Worm (Caenorhabditis elegans) whole organism, L1 larva: ENCODE results near the gene ppk-3.
A peak's percentile ranks its signal among the peaks of the same experiment; 100 is the strongest.

ENCODE experiments used
- C34B4.2 ChIP-seq: sonication (generic microtip); optimal IDR thresholded peaks from 2 replicates; lab custom pipeline; 2017; ENCODE audit warnings: mild to moderate bottlenecking, missing genetic modification characterization, missing compliant biosample characterization
- F16B12.6 ChIP-seq: fragments of 150-350 bp; optimal IDR thresholded peaks from 2 replicates; lab custom pipeline; 2014; ENCODE audit warnings: missing biosample characterization, missing genetic modification characterization
- alr-1 ChIP-seq: fragments of 200-800 bp; sonication (Bioruptor generic); optimal IDR thresholded peaks from 2 replicates; lab custom pipeline; 2018; ENCODE audit warnings: borderline replicate concordance, mild to moderate bottlenecking, missing genetic modification characterization, missing compliant biosample characterization
- aly-2 ChIP-seq: fragments of 150-350 bp; optimal IDR thresholded peaks from 2 replicates; lab custom pipeline; 2014; ENCODE audit warnings: missing biosample characterization, missing genetic modification characterization
- blmp-1 ChIP-seq: fragments of 150-350 bp; optimal IDR thresholded peaks from 2 replicates; lab custom pipeline; 2014; ENCODE audit warnings: missing biosample characterization, missing genetic modification characterization
- ceh-90 ChIP-seq: sonication (generic microtip); optimal IDR thresholded peaks from 2 replicates; lab custom pipeline; 2016; ENCODE audit warnings: missing genetic modification characterization, missing compliant biosample characterization
- ces-1 ChIP-seq: fragments of 150-350 bp; optimal IDR thresholded peaks from 2 replicates; lab custom pipeline; 2014; ENCODE audit warnings: missing biosample characterization, missing genetic modification reagents, missing genetic modification characterization
- dpl-1 ChIP-seq, 3 experiments: fragments of 150-350 bp in 2 of 3; sonication (generic microtip) in 1 of 3; optimal IDR thresholded peaks; 2 replicates each; lab custom pipeline; 2014 to 2017; ENCODE audit warnings: missing biosample characterization in 3 of 3, missing genetic modification characterization in 3 of 3, missing genetic modification reagents in 3 of 3
- dsc-1 ChIP-seq: sonication (generic microtip); optimal IDR thresholded peaks from 2 replicates; lab custom pipeline; 2016; ENCODE audit warnings: mild to moderate bottlenecking, missing genetic modification characterization, missing compliant biosample characterization
- efl-1 ChIP-seq, 4 experiments: fragments of 150-350 bp; optimal IDR thresholded peaks in 3 of 4; peaks in 1 of 4; 1 replicate in 1 of 4; 2 replicates in 3 of 4; lab custom pipeline; 2014; ENCODE audit warnings: missing biosample characterization in 2 of 4, missing genetic modification characterization in 2 of 4, missing genetic modification reagents in 2 of 4
- efl-3 ChIP-seq: fragments of 200-800 bp; sonication (Bioruptor generic); optimal IDR thresholded peaks from 2 replicates; lab custom pipeline; 2018; ENCODE audit warnings: mild to moderate bottlenecking, missing genetic modification characterization, missing compliant biosample characterization
- elt-2 ChIP-seq: sonication (generic microtip); optimal IDR thresholded peaks from 2 replicates; lab custom pipeline; 2016; ENCODE audit warnings: missing genetic modification characterization, mild to moderate bottlenecking, inconsistent platforms, missing compliant biosample characterization, missing genetic modification reagents
- elt-3 ChIP-seq, 6 experiments: fragments of 150-350 bp in 1 of 6; sonication (generic microtip); optimal IDR thresholded peaks; 2 replicates each; lab custom pipeline; 2017 to 2018; ENCODE audit warnings: missing biosample characterization in 6 of 6, missing genetic modification characterization in 6 of 6, inconsistent platforms in 1 of 6
- fkh-10 ChIP-seq: sonication (generic microtip); optimal IDR thresholded peaks from 2 replicates; lab custom pipeline; 2017; ENCODE audit warnings: missing biosample characterization, missing genetic modification reagents, missing genetic modification characterization
- fkh-8 ChIP-seq: sonication (generic microtip); optimal IDR thresholded peaks from 2 replicates; lab custom pipeline; 2016; ENCODE audit warnings: mild to moderate bottlenecking, missing genetic modification characterization, missing compliant biosample characterization
- irx-1 ChIP-seq: sonication (generic microtip); optimal IDR thresholded peaks from 2 replicates; lab custom pipeline; 2016; ENCODE audit warnings: missing genetic modification characterization, missing compliant biosample characterization
- isw-1 ChIP-seq: fragments of 200-800 bp; sonication (Bioruptor generic); IDR thresholded peaks from 2 replicates; pipeline ENCODE4 v1.3.6; 2022; ENCODE audit warnings: missing genetic modification characterization, missing compliant biosample characterization
- lin-14 ChIP-seq: fragments of 200-800 bp; sonication (Bioruptor generic); optimal IDR thresholded peaks from 2 replicates; lab custom pipeline; 2018; ENCODE audit warnings: mild to moderate bottlenecking, missing genetic modification characterization, moderate library complexity, missing compliant biosample characterization
- lin-35 ChIP-seq, 2 experiments: fragments of 150-350 bp; optimal IDR thresholded peaks; 2 replicates each; lab custom pipeline; 2014; ENCODE audit warnings: missing biosample characterization in 2 of 2, missing genetic modification characterization in 2 of 2, missing genetic modification reagents in 2 of 2
- lin-39 ChIP-seq: fragments of 150-350 bp; optimal IDR thresholded peaks from 2 replicates; lab custom pipeline; 2014; ENCODE audit warnings: missing biosample characterization, missing genetic modification reagents, missing genetic modification characterization
- mab-9 ChIP-seq: fragments of 200-800 bp; sonication (Bioruptor generic); IDR thresholded peaks from 2 replicates; pipeline ENCODE4 v1.3.6; 2022; ENCODE audit warnings: missing genetic modification reagents, missing genetic modification characterization, missing compliant biosample characterization
- mep-1 ChIP-seq: fragments of 150-350 bp; optimal IDR thresholded peaks from 2 replicates; lab custom pipeline; 2014; ENCODE audit warnings: missing biosample characterization, missing genetic modification characterization
- nhr-11 ChIP-seq: fragments of 150-350 bp; optimal IDR thresholded peaks from 2 replicates; lab custom pipeline; 2014; ENCODE audit warnings: missing biosample characterization, missing genetic modification characterization
- nhr-20 ChIP-seq: sonication (generic microtip); optimal IDR thresholded peaks from 2 replicates; lab custom pipeline; 2016; ENCODE audit warnings: mild to moderate bottlenecking, missing genetic modification characterization, missing compliant biosample characterization
- nhr-237 ChIP-seq: fragments of 150-350 bp; optimal IDR thresholded peaks from 2 replicates; lab custom pipeline; 2014; ENCODE audit warnings: missing biosample characterization, missing genetic modification characterization
- nhr-47 ChIP-seq: sonication (generic microtip); optimal IDR thresholded peaks from 2 replicates; lab custom pipeline; 2016; ENCODE audit warnings: mild to moderate bottlenecking, missing genetic modification characterization, moderate library complexity, missing compliant biosample characterization
- nhr-71 ChIP-seq: sonication (generic microtip); optimal IDR thresholded peaks from 2 replicates; lab custom pipeline; 2016; ENCODE audit warnings: mild to moderate bottlenecking, missing genetic modification characterization, moderate library complexity, missing compliant biosample characterization
- nhr-77 ChIP-seq: fragments of 150-350 bp; optimal IDR thresholded peaks from 2 replicates; lab custom pipeline; 2014; ENCODE audit warnings: missing biosample characterization, missing genetic modification characterization
- nhr-84 ChIP-seq: sonication (generic microtip); optimal IDR thresholded peaks from 2 replicates; lab custom pipeline; 2017; ENCODE audit warnings: missing biosample characterization, missing genetic modification characterization
- nhr-85 ChIP-seq: sonication (generic microtip); peaks from one replicate; lab custom pipeline; 2016; ENCODE audit warnings: missing genetic modification characterization, inconsistent platforms, missing compliant biosample characterization
- nhr-90 ChIP-seq: sonication (generic microtip); optimal IDR thresholded peaks from 2 replicates; lab custom pipeline; 2016; ENCODE audit warnings: mild to moderate bottlenecking, missing genetic modification characterization, missing compliant biosample characterization; ENCODE audit not compliant: poor library complexity
- pag-3 ChIP-seq: sonication (generic microtip); optimal IDR thresholded peaks from 2 replicates; lab custom pipeline; 2017; ENCODE audit warnings: missing genetic modification characterization, mild to moderate bottlenecking, missing compliant biosample characterization, antibody characterized with exemption, borderline replicate concordance; ENCODE audit not compliant: insufficient read depth
- pqm-1 ChIP-seq: sonication (generic microtip); optimal IDR thresholded peaks from 3 replicates; lab custom pipeline; 2017; ENCODE audit warnings: missing biosample characterization, missing genetic modification characterization
- rnt-1 ChIP-seq: sonication (generic microtip); optimal IDR thresholded peaks from 2 replicates; lab custom pipeline; 2016; ENCODE audit warnings: mild to moderate bottlenecking, missing genetic modification characterization, moderate library complexity, missing compliant biosample characterization
- skn-1 ChIP-seq: fragments of 150-350 bp; optimal IDR thresholded peaks from 2 replicates; lab custom pipeline; 2014; ENCODE audit warnings: missing biosample characterization, missing genetic modification characterization
- snu-23 ChIP-seq: sonication (generic microtip); optimal IDR thresholded peaks from 2 replicates; lab custom pipeline; 2016; ENCODE audit warnings: missing genetic modification characterization, missing compliant biosample characterization
- sptf-1 ChIP-seq: fragments of 150-350 bp; optimal IDR thresholded peaks from 2 replicates; lab custom pipeline; 2014; ENCODE audit warnings: missing biosample characterization, missing genetic modification characterization
- tbx-2 ChIP-seq: sonication (generic microtip); optimal IDR thresholded peaks from 2 replicates; lab custom pipeline; 2016; ENCODE audit warnings: missing genetic modification characterization, missing compliant biosample characterization
- tlp-1 ChIP-seq: fragments of 150-350 bp; optimal IDR thresholded peaks from 2 replicates; lab custom pipeline; 2014; ENCODE audit warnings: missing biosample characterization, missing genetic modification characterization
- unc-130 ChIP-seq: fragments of 150-350 bp; optimal IDR thresholded peaks from 2 replicates; lab custom pipeline; 2017; ENCODE audit warnings: missing biosample characterization, missing genetic modification characterization, inconsistent platforms
- unc-98 ChIP-seq: fragments of 200-800 bp; sonication (Bioruptor generic); IDR thresholded peaks from 2 replicates; pipeline ENCODE4 v1.3.6; 2022; ENCODE audit warnings: missing genetic modification characterization, missing compliant biosample characterization
- vab-15 ChIP-seq: sonication (generic microtip); optimal IDR thresholded peaks from 2 replicates; lab custom pipeline; 2017; ENCODE audit warnings: missing genotype, mild to moderate bottlenecking, missing genetic modification characterization, missing compliant biosample characterization
- xbp-1 ChIP-seq: sonication (generic microtip); optimal IDR thresholded peaks from 2 replicates; lab custom pipeline; 2016; ENCODE audit warnings: missing genetic modification characterization, missing compliant biosample characterization

The ppk-3 gene

DNA sequence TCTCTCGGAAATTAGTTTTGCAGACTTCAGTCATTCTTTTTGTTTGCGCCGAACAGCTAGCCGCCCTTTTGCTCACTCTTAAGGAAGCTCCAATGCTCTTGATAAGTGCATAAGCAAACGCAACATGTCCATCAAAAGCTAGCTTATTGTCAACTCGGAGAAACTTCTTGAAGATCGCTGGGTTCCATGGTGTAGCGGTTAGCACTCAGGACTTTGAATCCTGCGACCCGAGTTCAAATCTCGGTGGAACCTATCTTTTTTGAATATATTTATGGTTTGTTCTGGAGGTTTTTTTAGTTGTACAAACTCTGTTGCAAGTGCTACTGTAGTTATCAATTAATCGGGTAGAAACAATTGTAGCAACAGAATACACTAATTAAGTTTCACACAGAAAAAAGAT lies 37.9 kb downstream of the ppk-3 start:
- TF ChIP-seq unc-130 (tag; lab: Kevin White, UChicago) (no peak), isw-1 (no peak), alr-1 (tag; lab: Kevin White, UChicago) (no peak), dpl-1 (GFP tag; optimal IDR thresholded peaks at IDR 0.05; lab: Kevin White, UChicago) (no peak), pag-3 (tag; lab: Kevin White, UChicago) (no peak), nhr-237 (tag; lab: Kevin White, UChicago) (no peak), rnt-1 (tag; lab: Kevin White, UChicago) (no peak), irx-1 (tag; lab: Kevin White, UChicago) (no peak), nhr-11 (tag; lab: Kevin White, UChicago) (no peak), lin-14 (GFP tag; lab: Kevin White, UChicago) (no peak), efl-3 (GFP tag; lab: Kevin White, UChicago) (no peak), skn-1 (no peak), xbp-1 (tag; lab: Kevin White, UChicago) (no peak), nhr-20 (tag; lab: Kevin White, UChicago) (no peak)

- TF ChIP-seq nhr-84 (no peak), nhr-85 (tag; lab: Kevin White, UChicago) (peak; percentile 78), lin-39 (tag; lab: Kevin White, UChicago) (peak; percentile 19)
- TF ChIP-seq, all 84 proteins: peak for 2
Observed at ce11 chrX:12935694-12936093, 39.8 kb downstream of the ppk-3 start.

DNA sequence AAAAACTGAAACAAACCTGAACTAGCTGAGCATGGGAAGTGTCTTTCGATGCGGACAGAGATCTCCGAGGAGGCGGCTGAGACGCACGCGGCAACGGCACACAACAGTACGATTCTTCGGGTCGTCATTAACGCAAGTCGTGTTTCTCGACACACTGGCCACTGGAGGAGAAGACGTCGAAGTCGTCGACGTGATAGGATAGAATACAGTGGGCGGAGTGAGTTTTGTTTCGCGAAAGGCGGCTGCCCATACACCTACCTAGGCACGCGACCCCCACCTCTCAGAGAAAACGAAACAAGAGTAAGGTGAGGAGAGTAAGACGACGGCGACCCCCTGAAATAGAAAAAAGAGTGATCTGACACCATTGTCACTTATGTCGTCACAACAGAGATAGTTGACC lies 40.7 kb downstream of the ppk-3 start, which contains the start of gene gmap-1:
gmap-1 (minus strand) TSS at position 211 of the 400 bp plus-strand sequence.
- TF ChIP-seq blmp-1 (tag; lab: Kevin White, UChicago) (peak; percentile 34), pqm-1 (no peak), tbx-2 (no peak), lin-35 (GFP tag; optimal IDR thresholded peaks at IDR 0.05; lab: Kevin White, UChicago) (peak in 1 of 2 experiments; percentile 18), isw-1 (no peak), unc-98 (GFP tag; lab: Robert Waterston, UW) (no peak), vab-15 (tag; lab: Kevin White, UChicago) (no peak), elt-2 (tag; lab: Kevin White, UChicago) (no peak), fkh-10 (GFP tag; lab: Kevin White, UChicago) (no peak), lin-14 (GFP tag; lab: Kevin White, UChicago) (peak; percentile 57), ceh-90 (tag; lab: Kevin White, UChicago) (no peak), dsc-1 (tag; lab: Kevin White, UChicago) (no peak), C34B4.2 (tag; lab: Kevin White, UChicago) (no peak), nhr-90 (peak; percentile 30), tlp-1 (tag; lab: Kevin White, UChicago) (no peak), efl-3 (GFP tag; lab: Kevin White, UChicago) (no peak), mep-1 (no peak), ces-1 (no peak), aly-2 (no peak), snu-23 (peak; percentile 41), elt-3 (tag; optimal IDR thresholded peaks at IDR 0.05; lab: Kevin White, UChicago) (peak in 1 of 6 experiments; percentile 2), skn-1 (no peak), efl-1 (optimal IDR thresholded peaks at IDR 0.05; lab: Kevin White, UChicago) (no peak), efl-1 (GFP tag; optimal IDR thresholded peaks at IDR 0.05 in 1 of 2; lab: Kevin White, UChicago) (no peak), nhr-85 (tag; lab: Kevin White, UChicago) (peak; percentile 82), fkh-8 (tag; lab: Kevin White, UChicago) (no peak), nhr-11 (tag; lab: Kevin White, UChicago) (no peak), sptf-1 (tag; lab: Kevin White, UChicago) (no peak), irx-1 (tag; lab: Kevin White, UChicago) (no peak), nhr-47 (tag; lab: Kevin White, UChicago) (peak; percentile 11), nhr-20 (tag; lab: Kevin White, UChicago) (peak; percentile 45), nhr-77 (tag; lab: Kevin White, UChicago) (no peak), nhr-71 (tag; lab: Kevin White, UChicago) (peak; percentile 29), F16B12.6 (tag; lab: Kevin White, UChicago) (no peak), mab-9 (no peak)
